Worm (Caenorhabditis elegans): ENCODE results near the gene ZK402.1.
A peak's percentile ranks its signal among the peaks of the same experiment; 100 is the strongest.

ZK402.1 gene

DNA sequence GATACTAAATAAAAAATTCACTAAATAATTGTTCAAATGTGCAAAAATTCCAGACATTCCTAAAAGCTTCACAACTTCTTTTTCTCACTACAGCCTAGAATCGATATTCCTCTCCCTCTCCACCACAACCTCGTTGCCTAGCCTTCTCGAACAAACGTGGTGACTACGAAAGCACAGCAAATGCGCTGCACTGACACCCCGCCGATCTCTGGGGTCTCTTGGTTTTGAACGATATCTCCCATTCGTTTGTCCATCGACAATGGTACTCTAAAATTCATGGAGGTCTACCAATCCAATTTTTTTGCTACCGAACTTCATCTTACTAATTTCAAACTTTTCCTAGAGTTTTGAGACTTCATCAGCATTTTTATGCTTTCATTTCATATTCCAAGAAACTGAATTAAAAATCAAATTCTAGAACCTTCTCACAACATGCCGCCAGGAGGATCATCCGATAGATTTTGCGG, 46.3 kb downstream of the ZK402.1 start, which contains the start of gene W05H7.1:
Gene W05H7.1, plus strand, starts transcription at position 417 of the 467 bp plus-strand sequence.
- TF ChIP-seq nhr-76 (tag; optimal IDR thresholded peaks at IDR 0.05) = no peak
- no peak for TF ChIP-seq tbx-8 (GFP tag; optimal IDR thresholded peaks at IDR 0.05)
- TF ChIP-seq ceh-39 (tag; optimal IDR thresholded peaks at IDR 0.05) = peak; percentile 47
- TF ChIP-seq nhr-2 (tag; optimal IDR thresholded peaks at IDR 0.05) = no peak
- no peak for TF ChIP-seq sem-2 (GFP tag; optimal IDR thresholded peaks at IDR 0.05)
- TF ChIP-seq ceh-83 (GFP tag; optimal IDR thresholded peaks at IDR 0.05) = no peak
- TF ChIP-seq nhr-28 (tag; optimal IDR thresholded peaks at IDR 0.05) = no peak
- TF ChIP-seq ces-1 (GFP tag; optimal IDR thresholded peaks at IDR 0.05) = peak; percentile 21
- peak; percentile 38 for TF ChIP-seq hlh-1 (tag; optimal IDR thresholded peaks at IDR 0.05)
- TF ChIP-seq nhr-12 (tag; optimal IDR thresholded peaks at IDR 0.05) = no peak
- no peak for TF ChIP-seq M03D4.4 (tag; optimal IDR thresholded peaks at IDR 0.05)
- TF ChIP-seq nhr-237 (tag; optimal IDR thresholded peaks at IDR 0.05) = peak; percentile 10
- TF ChIP-seq ztf-11 (tag; optimal IDR thresholded peaks at IDR 0.05) = no peak
- no peak for TF ChIP-seq cnd-1 (tag; optimal IDR thresholded peaks at IDR 0.05)
- no peak for TF ChIP-seq pha-4 (tag; optimal IDR thresholded peaks at IDR 0.05)
- peak; percentile 32 for TF ChIP-seq lin-13 (tag; optimal IDR thresholded peaks at IDR 0.05)
- TF ChIP-seq mls-2 (tag; optimal IDR thresholded peaks at IDR 0.05) = no peak
- no peak for TF ChIP-seq mab-5 (tag; optimal IDR thresholded peaks at IDR 0.05)
- TF ChIP-seq zip-8 (tag; optimal IDR thresholded peaks at IDR 0.05) = no peak
- no peak for TF ChIP-seq sptf-1 (tag; optimal IDR thresholded peaks at IDR 0.05)
- TF ChIP-seq unc-120 (tag; optimal IDR thresholded peaks at IDR 0.05; ENCODE audit: poor library complexity, severe bottlenecking) = no peak
- TF ChIP-seq blmp-1 (tag; optimal IDR thresholded peaks at IDR 0.05) = no peak
- TF ChIP-seq flh-1 (GFP tag; optimal IDR thresholded peaks at IDR 0.05) = no peak
- TF ChIP-seq ham-2 (GFP tag; optimal IDR thresholded peaks at IDR 0.05) = peak; percentile 48
- TF ChIP-seq drap-1 (GFP tag; optimal IDR thresholded peaks at IDR 0.05) = no peak
- no peak for TF ChIP-seq bed-3 (GFP tag; optimal IDR thresholded peaks at IDR 0.05)
- peak; percentile 59 for TF ChIP-seq mep-1 (tag; optimal IDR thresholded peaks at IDR 0.05)
- TF ChIP-seq ceh-43 (GFP tag; optimal IDR thresholded peaks at IDR 0.05) = no peak
- no peak for TF ChIP-seq unc-62 (GFP tag; optimal IDR thresholded peaks at IDR 0.05)
- TF ChIP-seq lin-32 (GFP tag; optimal IDR thresholded peaks at IDR 0.05) = no peak
- TF ChIP-seq elt-3 (tag; optimal IDR thresholded peaks at IDR 0.05) = no peak
- peak; percentile 28 for TF ChIP-seq lsy-2 (tag; optimal IDR thresholded peaks at IDR 0.05)
- TF ChIP-seq snpc-4 (tag; optimal IDR thresholded peaks at IDR 0.05) = no peak
- TF ChIP-seq unc-39 (tag; optimal IDR thresholded peaks at IDR 0.05) = no peak
- no peak for TF ChIP-seq elt-1 (tag; optimal IDR thresholded peaks at IDR 0.05; ENCODE audit: borderline replicate concordance, insufficient read depth)

DNA sequence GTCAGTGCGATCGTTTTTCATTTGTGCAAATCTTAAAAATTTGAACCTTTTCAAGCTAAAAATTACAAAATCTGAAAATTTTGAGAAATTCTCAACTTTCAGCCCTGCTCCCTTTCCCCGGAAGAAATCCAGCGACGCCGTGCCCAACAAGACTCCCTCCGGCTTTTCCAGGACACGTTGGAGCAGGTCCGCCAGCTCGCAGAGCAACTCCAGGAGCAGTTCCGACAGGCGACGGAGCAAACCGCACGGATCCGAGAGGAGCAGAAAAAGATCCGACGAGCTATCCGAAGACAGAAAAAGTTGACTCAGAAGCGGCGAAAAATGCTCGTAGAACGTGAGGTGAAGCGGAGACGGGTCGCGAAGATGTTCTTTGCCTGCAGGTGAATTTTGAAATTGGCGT, 47.2 kb downstream of the ZK402.1 start:
- no peak for TF ChIP-seq sem-2 (GFP tag; optimal IDR thresholded peaks at IDR 0.05)
- TF ChIP-seq sptf-1 (tag; optimal IDR thresholded peaks at IDR 0.05) = no peak
- no peak for TF ChIP-seq pha-4 (tag; optimal IDR thresholded peaks at IDR 0.05)
- no peak for TF ChIP-seq zip-8 (tag; optimal IDR thresholded peaks at IDR 0.05)
- TF ChIP-seq unc-120 (tag; optimal IDR thresholded peaks at IDR 0.05; ENCODE audit: poor library complexity, severe bottlenecking) = no peak
- no peak for TF ChIP-seq ztf-11 (tag; optimal IDR thresholded peaks at IDR 0.05)
- TF ChIP-seq unc-62 (GFP tag; optimal IDR thresholded peaks at IDR 0.05) = no peak
- TF ChIP-seq M03D4.4 (tag; optimal IDR thresholded peaks at IDR 0.05) = no peak
- no peak for TF ChIP-seq blmp-1 (tag; optimal IDR thresholded peaks at IDR 0.05)

DNA sequence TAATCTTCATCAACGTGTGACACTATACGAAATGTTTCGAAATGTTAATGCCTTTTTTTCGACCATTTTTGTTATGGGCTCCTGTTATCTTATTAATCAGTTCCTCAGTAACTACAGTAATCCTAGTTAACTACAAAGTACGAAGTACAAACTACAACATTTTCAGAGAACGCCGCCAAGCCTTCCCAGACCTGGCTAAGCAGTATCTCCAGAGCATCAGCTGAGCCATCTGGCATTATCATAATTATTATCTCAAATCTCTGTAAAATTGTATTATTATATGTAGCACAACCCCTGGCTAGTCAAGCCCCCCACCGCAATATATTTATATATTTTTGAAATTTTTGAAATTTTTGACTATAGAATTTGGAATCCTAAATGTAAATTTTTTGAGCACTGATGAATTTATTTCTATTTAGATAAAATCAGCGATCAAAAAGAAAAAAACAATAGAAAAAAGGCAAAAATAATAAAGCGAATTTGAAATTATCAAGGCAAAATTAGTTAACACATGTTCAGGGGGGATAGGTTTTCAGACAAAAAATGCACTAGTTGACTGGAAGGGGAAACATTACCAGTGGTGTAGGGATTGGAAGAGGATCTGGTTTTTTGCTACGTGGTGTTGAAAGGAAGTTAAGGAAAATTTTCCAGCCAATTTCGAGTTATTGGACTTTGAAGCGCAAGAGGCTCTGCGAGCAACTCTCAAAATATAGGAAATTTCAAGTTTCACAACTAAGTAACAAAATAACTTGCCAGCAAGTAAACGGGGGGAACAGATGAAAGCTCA, 47.9 kb downstream of the ZK402.1 start:
- TF ChIP-seq ceh-39 (tag; optimal IDR thresholded peaks at IDR 0.05) (no peak), ztf-11 (tag; optimal IDR thresholded peaks at IDR 0.05) (no peak), mab-5 (tag; optimal IDR thresholded peaks at IDR 0.05) (no peak), cnd-1 (tag; optimal IDR thresholded peaks at IDR 0.05) (no peak), blmp-1 (tag; optimal IDR thresholded peaks at IDR 0.05) (no peak), elt-1 (tag; optimal IDR thresholded peaks at IDR 0.05; ENCODE audit: borderline replicate concordance, insufficient read depth) (no peak), zip-8 (tag; optimal IDR thresholded peaks at IDR 0.05) (no peak), snpc-4 (tag; optimal IDR thresholded peaks at IDR 0.05) (no peak), mep-1 (tag; optimal IDR thresholded peaks at IDR 0.05) (no peak), ham-2 (GFP tag; optimal IDR thresholded peaks at IDR 0.05) (no peak), nhr-76 (tag; optimal IDR thresholded peaks at IDR 0.05) (no peak), unc-39 (tag; optimal IDR thresholded peaks at IDR 0.05) (no peak), pha-4 (tag; optimal IDR thresholded peaks at IDR 0.05) (no peak), nhr-237 (tag; optimal IDR thresholded peaks at IDR 0.05) (no peak), lsy-2 (tag; optimal IDR thresholded peaks at IDR 0.05) (no peak), ceh-83 (GFP tag; optimal IDR thresholded peaks at IDR 0.05) (no peak)

Measured in whole organism, mixed stage, embryonic.